Worm (Caenorhabditis elegans) whole organism, early embryonic: ENCODE measurements around the gene pinn-1.
"Not testable (repeated sequence)": the region's sequence is repeated elsewhere in the genome, so short reads cannot be mapped to it uniquely, and the experiment has no call there.

Experiments used
- B0310.2 ChIP-seq: sonication (generic microtip); optimal IDR thresholded peaks from 2 replicates; lab custom pipeline; 2016; ENCODE audit warnings: mild to moderate bottlenecking, missing genetic modification characterization, missing compliant biosample characterization
- aly-1 ChIP-seq: sonication (generic microtip); optimal IDR thresholded peaks from 2 replicates; lab custom pipeline; 2016; ENCODE audit warnings: missing genetic modification characterization, missing compliant biosample characterization
- ama-1 ChIP-seq: fragments of 150-350 bp; optimal IDR thresholded peaks from 2 replicates; lab custom pipeline; 2014
- ceh-13 ChIP-seq: fragments of 200-800 bp; sonication (Bioruptor generic); optimal IDR thresholded peaks from 2 replicates; lab custom pipeline; 2018; ENCODE audit warnings: mild to moderate bottlenecking, missing genetic modification characterization, missing compliant biosample characterization
- ceh-36 ChIP-seq: sonication (generic microtip); optimal IDR thresholded peaks from 2 replicates; lab custom pipeline; 2016; ENCODE audit warnings: missing genetic modification characterization, inconsistent platforms, missing compliant biosample characterization
- flt-1 ChIP-seq: fragments of 200-800 bp; sonication (Bioruptor generic); IDR thresholded peaks from 2 replicates; pipeline ENCODE4 v1.3.6; 2022; ENCODE audit warnings: missing genetic modification characterization, missing compliant biosample characterization
- hmg-4 ChIP-seq: fragments of 200-800 bp; sonication (Bioruptor generic); optimal IDR thresholded peaks from 2 replicates; lab custom pipeline; 2018; ENCODE audit warnings: mild to moderate bottlenecking, missing genetic modification characterization, missing compliant biosample characterization
- hnd-1 ChIP-seq: sonication (generic microtip); optimal IDR thresholded peaks from 2 replicates; lab custom pipeline; 2016; ENCODE audit warnings: missing genetic modification characterization, missing compliant biosample characterization
- tra-4 ChIP-seq: sonication (generic microtip); optimal IDR thresholded peaks from 2 replicates; lab custom pipeline; 2017; ENCODE audit warnings: missing genetic modification characterization, missing compliant biosample characterization

DNA sequence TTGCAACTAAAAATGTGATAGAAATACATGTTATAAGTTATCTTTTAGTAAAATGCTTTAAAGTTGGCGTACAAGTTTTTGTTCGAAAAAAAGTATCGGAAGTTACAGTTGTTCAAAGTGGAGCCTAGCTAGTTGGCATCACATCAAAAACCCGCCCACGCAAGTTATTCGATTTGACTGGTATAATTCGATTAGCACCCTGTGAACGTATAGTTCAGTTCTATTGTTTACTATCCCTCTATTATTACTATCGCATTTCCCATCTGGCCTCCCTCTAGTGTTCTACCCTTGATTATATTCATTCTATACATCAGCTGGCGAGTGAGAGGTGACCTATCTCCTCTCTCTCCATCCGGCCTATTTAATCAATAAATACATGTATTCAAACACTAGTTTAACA, 49.8 kb downstream of the pinn-1 start, which contains the start of gene Y110A2AL.4:
- TF ChIP-seq ama-1 (lab: Kevin White, UChicago); B0310.2 (tag; lab: Kevin White, UChicago); hnd-1 (tag; lab: Kevin White, UChicago); flt-1 (GFP tag; lab: Robert Waterston, UW); tra-4 (tag; lab: Kevin White, UChicago); ceh-36 (tag; lab: Kevin White, UChicago); hmg-4; ceh-13 (GFP tag; lab: Kevin White, UChicago); aly-1 (tag; lab: Kevin White, UChicago): not testable (repeated sequence)
